Worm (Caenorhabditis elegans) whole organism, L4 larva: ENCODE measurements around the gene srw-44.

Experiments used
- F37D6.2 ChIP-seq: sonication (generic microtip); optimal IDR thresholded peaks from 2 replicates; lab custom pipeline; 2016; ENCODE audit warnings: mild to moderate bottlenecking, missing genetic modification characterization, missing compliant biosample characterization
- R02D3.7 ChIP-seq: fragments of 150-350 bp; sonication (generic microtip); optimal IDR thresholded peaks from 3 replicates; lab custom pipeline; 2014; ENCODE audit warnings: missing biosample characterization, missing genetic modification characterization
- ceh-82 ChIP-seq: sonication (generic microtip); optimal IDR thresholded peaks from 2 replicates; lab custom pipeline; 2017; ENCODE audit warnings: missing biosample characterization, missing genetic modification characterization
- fos-1 ChIP-seq: fragments of 150-350 bp; optimal IDR thresholded peaks from 2 replicates; lab custom pipeline; 2014; ENCODE audit warnings: missing biosample characterization, missing genetic modification characterization
- lin-29 ChIP-seq: fragments of 200-800 bp; sonication (Bioruptor generic); IDR thresholded peaks from 2 replicates; pipeline ENCODE4 v1.3.6; 2022; ENCODE audit warnings: missing genetic modification reagents, missing genetic modification characterization, missing compliant biosample characterization
- nhr-237 ChIP-seq: sonication (generic microtip); optimal IDR thresholded peaks from 2 replicates; lab custom pipeline; 2017; ENCODE audit warnings: missing biosample characterization, missing genetic modification characterization
- nhr-28 ChIP-seq: fragments of 150-350 bp; optimal IDR thresholded peaks from 2 replicates; lab custom pipeline; 2014; ENCODE audit warnings: missing biosample characterization, missing genetic modification characterization
- tra-1 ChIP-seq: fragments of 200-800 bp; sonication (Bioruptor generic); IDR thresholded peaks from 2 replicates; pipeline ENCODE4 v1.3.6; 2022; ENCODE audit warnings: missing genetic modification reagents, missing genetic modification characterization, missing compliant biosample characterization
- unc-39 ChIP-seq: sonication (generic microtip); optimal IDR thresholded peaks from 2 replicates; lab custom pipeline; 2017; ENCODE audit warnings: missing biosample characterization, missing genetic modification characterization

DNA sequence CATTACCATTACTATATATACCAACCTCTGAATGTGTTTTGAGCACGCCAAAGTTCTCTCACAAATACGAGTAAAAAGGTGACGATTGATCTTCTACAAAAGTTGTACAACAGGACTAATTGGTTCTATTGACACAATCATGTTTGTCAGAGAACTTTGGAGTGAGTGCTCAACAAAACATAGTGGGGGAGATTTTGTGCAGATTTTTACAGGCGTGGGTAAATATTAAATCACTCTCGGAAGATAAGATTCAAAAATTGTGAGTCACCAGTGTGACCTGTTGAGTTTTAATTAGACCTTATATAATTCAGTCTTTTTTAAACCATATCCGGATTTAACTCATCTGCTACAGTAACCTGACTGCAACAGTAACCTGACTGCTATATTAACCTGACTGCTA lies 7.9 kb upstream of the srw-44 start, which contains the start of gene F14F8.8:
- TF ChIP-seq tra-1 (no peak), nhr-237 (tag; lab: Kevin White, UChicago) (no peak), fos-1 (tag; lab: Kevin White, UChicago) (no peak), unc-39 (tag; lab: Kevin White, UChicago) (no peak), ceh-82 (tag; lab: Kevin White, UChicago) (no peak), nhr-28 (tag; lab: Kevin White, UChicago) (no peak), lin-29 (GFP tag; lab: Robert Waterston, UW) (no peak), F37D6.2 (no peak), R02D3.7 (tag; lab: Kevin White, UChicago) (no peak)
